Worm (Caenorhabditis elegans): Measurements from ENCODE around the gene ZK1010.4.

Gene ZK1010.4

DNA sequence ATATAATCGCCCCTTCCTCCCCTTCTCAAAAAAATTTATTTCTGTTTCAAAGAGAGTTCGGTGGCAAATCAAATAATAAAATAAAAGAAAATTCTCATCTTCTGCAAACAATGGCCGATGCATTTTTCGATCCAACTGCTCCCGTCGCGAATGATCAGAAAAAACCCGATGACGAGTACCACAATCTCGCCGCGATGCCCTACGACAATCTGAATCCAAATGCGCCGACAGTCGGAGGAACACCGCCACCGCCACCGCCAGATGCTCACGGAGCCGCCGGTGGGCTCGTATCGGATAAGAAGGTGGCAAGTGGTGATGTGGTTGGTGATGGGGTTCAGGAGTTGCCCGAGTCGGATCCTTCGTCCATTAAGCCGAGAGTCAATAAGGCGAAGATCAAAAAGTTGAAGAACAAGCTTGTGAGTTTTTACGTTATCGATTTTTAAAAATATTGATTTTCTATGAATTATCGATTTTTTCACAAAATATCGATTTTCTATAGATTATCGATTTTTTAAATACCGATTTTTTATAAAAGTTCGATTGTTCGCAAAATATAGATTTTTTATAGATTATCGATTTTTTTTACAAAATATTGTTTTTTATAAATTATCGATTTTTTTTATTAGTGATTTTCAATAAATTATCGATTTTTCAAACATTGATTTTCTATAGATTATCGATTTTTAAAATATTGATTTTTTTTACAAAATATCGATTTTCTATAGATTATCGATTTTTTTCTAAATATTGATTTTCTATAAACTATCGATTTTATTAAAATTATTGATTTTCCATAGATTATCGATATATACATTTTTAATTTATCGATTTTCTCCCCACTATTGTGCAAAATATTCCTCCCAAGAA lies 29.3 kb upstream of the ZK1010.4 start, which contains the start of gene Y39E4A.1:
Gene Y39E4A.1, plus strand, starts transcription at position 51 of the 867 bp plus-strand sequence.
- TF ChIP-seq alr-1 (tag; optimal IDR thresholded peaks at IDR 0.05) (no peak), crh-2 (tag; optimal IDR thresholded peaks at IDR 0.05) (no peak), nhr-10 (tag; optimal IDR thresholded peaks at IDR 0.05) (no peak), nhr-25 (tag; optimal IDR thresholded peaks at IDR 0.05) (no peak), aly-2 (tag; optimal IDR thresholded peaks at IDR 0.05) (no peak), skn-1 (tag; optimal IDR thresholded peaks at IDR 0.05) (no peak), lin-13 (GFP tag; optimal IDR thresholded peaks at IDR 0.05) (no peak), dmd-4 (tag; optimal IDR thresholded peaks at IDR 0.05) (no peak), nhr-21 (tag; optimal IDR thresholded peaks at IDR 0.05) (no peak), sma-9 (GFP tag; optimal IDR thresholded peaks at IDR 0.05) (no peak), sma-9 (tag; optimal IDR thresholded peaks at IDR 0.05) (no peak), fos-1 (tag; optimal IDR thresholded peaks at IDR 0.05) (no peak), egl-27 (tag; optimal IDR thresholded peaks at IDR 0.05) (no peak), F13H6.1 (tag; optimal IDR thresholded peaks at IDR 0.05) (no peak), nhr-77 (tag; optimal IDR thresholded peaks at IDR 0.05) (no peak), unc-55 (GFP tag; optimal IDR thresholded peaks at IDR 0.05) (no peak)

DNA sequence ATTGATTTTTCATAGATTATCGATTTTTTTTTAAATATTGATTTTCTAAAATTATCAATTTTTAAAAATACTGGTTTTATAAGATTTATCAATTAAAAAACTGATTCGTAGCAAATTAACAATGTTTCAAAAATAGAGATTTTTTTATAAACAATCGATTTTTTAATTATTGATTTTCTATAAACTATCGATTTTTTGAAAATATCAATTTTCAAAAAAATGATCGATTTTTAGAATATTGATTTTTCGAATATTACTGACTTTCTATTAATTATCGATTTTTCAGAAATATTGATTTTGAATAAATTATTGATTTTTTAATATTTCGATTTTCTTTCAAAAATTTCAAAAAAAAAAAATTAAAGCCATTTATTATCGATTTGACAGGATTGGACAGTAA lies 28.3 kb upstream of the ZK1010.4 start:
- TF ChIP-seq Y55F3AM.14 (GFP tag; optimal IDR thresholded peaks at IDR 0.05) (no peak), nhr-77 (tag; optimal IDR thresholded peaks at IDR 0.05) (no peak), skn-1 (tag; optimal IDR thresholded peaks at IDR 0.05) (no peak), dmd-4 (tag; optimal IDR thresholded peaks at IDR 0.05) (no peak), gmeb-1 (tag; optimal IDR thresholded peaks at IDR 0.05) (no peak), mbf-1 (tag; optimal IDR thresholded peaks at IDR 0.05) (no peak), elt-3 (tag; optimal IDR thresholded peaks at IDR 0.05) (no peak), ama-1 (optimal IDR thresholded peaks at IDR 0.05) (no peak), blmp-1 (tag; optimal IDR thresholded peaks at IDR 0.05; ENCODE audit: insufficient read depth) (no peak), R02D3.7 (tag; optimal IDR thresholded peaks at IDR 0.05) (no peak), alr-1 (tag; optimal IDR thresholded peaks at IDR 0.05) (no peak), nhr-10 (tag; optimal IDR thresholded peaks at IDR 0.05) (no peak), mab-5 (tag; optimal IDR thresholded peaks at IDR 0.05) (no peak), unc-55 (GFP tag; optimal IDR thresholded peaks at IDR 0.05) (no peak), nhr-237 (tag; optimal IDR thresholded peaks at IDR 0.05) (no peak), peb-1 (tag; optimal IDR thresholded peaks at IDR 0.05) (no peak)

DNA sequence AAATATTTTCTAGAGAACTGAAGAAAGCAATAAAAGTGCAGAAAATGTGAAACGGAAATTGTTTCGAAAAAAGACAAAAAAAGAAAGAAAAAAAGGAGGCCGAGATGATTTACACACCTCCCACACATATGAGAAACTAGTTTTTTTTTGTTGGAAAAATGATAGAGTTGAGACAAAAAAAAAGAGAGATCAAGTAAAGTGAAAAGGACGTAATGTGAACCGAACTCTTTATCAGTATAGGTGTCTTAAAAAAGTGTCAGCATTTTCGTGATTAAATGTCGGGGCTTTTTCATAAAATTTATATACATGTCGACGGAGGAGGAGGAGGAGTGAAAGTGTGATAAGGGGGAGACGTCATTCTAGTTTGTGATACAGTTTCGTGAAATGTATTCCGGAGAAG lies 21.6 kb upstream of the ZK1010.4 start:
- TF ChIP-seq crh-2 (tag; optimal IDR thresholded peaks at IDR 0.05) (peak; percentile 35), sma-9 (GFP tag; optimal IDR thresholded peaks at IDR 0.05) (peak; percentile 28), sma-9 (tag; optimal IDR thresholded peaks at IDR 0.05) (no peak), elt-3 (tag; optimal IDR thresholded peaks at IDR 0.05) (no peak), fos-1 (tag; optimal IDR thresholded peaks at IDR 0.05) (peak; percentile 85), unc-39 (tag; optimal IDR thresholded peaks at IDR 0.05) (no peak), mbf-1 (tag; optimal IDR thresholded peaks at IDR 0.05) (no peak), blmp-1 (tag; optimal IDR thresholded peaks at IDR 0.05; ENCODE audit: insufficient read depth) (peak; percentile 11), skn-1 (tag; optimal IDR thresholded peaks at IDR 0.05) (no peak), nhr-21 (tag; optimal IDR thresholded peaks at IDR 0.05) (no peak), gmeb-1 (tag; optimal IDR thresholded peaks at IDR 0.05) (peak; percentile 33)

DNA sequence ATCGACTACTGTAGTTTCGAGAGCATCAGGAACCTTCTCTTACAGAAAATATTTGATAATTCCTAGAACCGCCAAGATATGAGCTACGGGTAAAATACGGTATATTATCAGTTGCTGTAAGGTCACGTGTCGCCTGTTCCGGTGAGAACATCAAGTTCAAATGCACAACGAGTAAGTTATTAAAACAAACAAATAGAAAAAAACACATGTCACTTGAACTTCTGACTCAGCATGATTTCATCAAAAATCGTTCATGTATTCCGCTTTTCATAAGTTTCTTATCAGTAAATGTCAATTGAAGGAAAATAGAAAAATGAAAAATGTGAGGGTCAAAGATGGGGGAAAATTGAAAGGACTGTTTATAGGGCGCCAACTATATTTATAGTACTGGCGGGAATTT lies 20.2 kb upstream of the ZK1010.4 start:
- no peak for TF ChIP-seq crh-2 (tag; optimal IDR thresholded peaks at IDR 0.05)
- TF ChIP-seq fos-1 (tag; optimal IDR thresholded peaks at IDR 0.05), result peak; percentile 69

DNA sequence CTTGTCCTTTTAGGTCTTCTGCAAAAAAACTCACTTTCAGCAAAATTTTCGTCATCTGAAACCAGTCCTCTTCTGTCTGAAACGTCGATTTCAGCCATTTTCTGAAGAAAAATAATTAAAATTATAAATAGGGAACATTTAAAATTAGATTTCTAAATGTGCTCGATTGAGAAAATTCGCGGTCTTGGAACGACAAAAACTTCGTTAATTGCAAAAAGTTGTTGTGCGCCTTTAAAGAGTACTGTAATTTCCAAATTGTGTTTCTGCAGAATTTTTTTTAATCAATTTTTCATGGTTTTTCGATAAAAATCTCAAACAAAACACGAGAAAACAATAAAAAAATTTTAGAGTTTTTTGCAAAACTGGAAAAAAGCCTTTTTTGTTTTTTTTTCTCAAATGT lies 14.0 kb upstream of the ZK1010.4 start, which contains the start of gene ttm-1:
Gene ttm-1, minus strand, starts transcription at position 101 of the 400 bp plus-strand sequence.
- no peak for TF ChIP-seq nhr-77 (tag; optimal IDR thresholded peaks at IDR 0.05)
- TF ChIP-seq lin-13 (GFP tag; optimal IDR thresholded peaks at IDR 0.05), result no peak
- TF ChIP-seq zag-1 (tag; optimal IDR thresholded peaks at IDR 0.05), result no peak
- TF ChIP-seq ceh-82 (tag; optimal IDR thresholded peaks at IDR 0.05), result no peak
- TF ChIP-seq peb-1 (tag; optimal IDR thresholded peaks at IDR 0.05), result no peak
- no peak for TF ChIP-seq ztf-1 (GFP tag; conservative IDR thresholded peaks at IDR 0.05)
- no peak for TF ChIP-seq nhr-23 (tag; optimal IDR thresholded peaks at IDR 0.05)
- no peak for TF ChIP-seq skn-1 (tag; optimal IDR thresholded peaks at IDR 0.05)
- no peak for TF ChIP-seq C34F6.9 (tag; optimal IDR thresholded peaks at IDR 0.05)
- TF ChIP-seq unc-62 (GFP tag; optimal IDR thresholded peaks at IDR 0.05), result no peak
- TF ChIP-seq nhr-10 (tag; optimal IDR thresholded peaks at IDR 0.05), result no peak
- TF ChIP-seq mab-5 (tag; optimal IDR thresholded peaks at IDR 0.05), result no peak
- no peak for TF ChIP-seq crh-2 (tag; optimal IDR thresholded peaks at IDR 0.05)
- TF ChIP-seq mbf-1 (tag; optimal IDR thresholded peaks at IDR 0.05), result no peak
- TF ChIP-seq Y55F3AM.14 (GFP tag; optimal IDR thresholded peaks at IDR 0.05), result no peak
- no peak for TF ChIP-seq sma-9 (GFP tag; optimal IDR thresholded peaks at IDR 0.05)
- no peak for TF ChIP-seq sma-9 (tag; optimal IDR thresholded peaks at IDR 0.05)

Measured in whole organism, L2 larva.